Worm (Caenorhabditis elegans): ENCODE results near the gene sek-1.

sek-1 gene

DNA sequence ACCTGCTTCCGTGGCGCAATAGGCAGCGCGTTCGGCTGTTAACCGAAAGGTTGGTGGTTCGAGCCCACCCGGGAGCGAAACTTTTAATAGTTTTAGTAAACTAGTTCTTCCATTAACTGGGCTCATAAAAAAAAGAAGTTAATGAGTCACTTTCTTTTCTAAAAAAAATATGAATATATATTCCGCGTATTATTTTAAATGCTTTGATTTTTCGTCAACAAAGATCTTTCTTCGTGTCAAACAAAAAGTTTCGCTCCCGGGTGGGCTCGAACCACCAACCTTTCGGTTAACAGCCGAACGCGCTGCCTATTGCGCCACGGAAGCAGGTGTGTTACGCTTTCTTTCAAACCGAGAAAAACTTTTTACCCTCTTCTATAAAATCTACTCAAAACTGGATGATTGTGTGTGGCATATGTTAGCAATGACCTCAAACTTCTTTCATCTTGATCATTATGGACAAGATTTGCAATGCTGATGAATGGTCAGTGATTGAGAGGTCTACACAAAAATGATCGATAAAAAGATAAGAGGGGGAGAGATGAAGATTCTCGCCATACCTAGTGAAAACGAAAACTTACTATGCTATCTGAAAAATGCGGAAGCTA lies 42.7 kb upstream of the sek-1 start (continued):
- TF ChIP-seq madf-3 (GFP tag; IDR thresholded peaks at IDR 0.05) (no peak), B0336.3 (GFP tag; IDR thresholded peaks at IDR 0.05) (no peak), hlh-26 (GFP tag; conservative IDR thresholded peaks at IDR 0.05) (no peak), F33H1.4 (GFP tag; IDR thresholded peaks at IDR 0.05) (no peak), tlf-1 (GFP tag; optimal IDR thresholded peaks at IDR 0.05) (no peak), hsf-1 (GFP tag; IDR thresholded peaks at IDR 0.05) (no peak), zfh-2 (GFP tag; conservative IDR thresholded peaks at IDR 0.05) (0 out of 2 replicates have a peak, but pooled peaks have one; percentile 31), let-607 (tag; optimal IDR thresholded peaks at IDR 0.05) (peak in 1 of 2 experiments; percentile 20), Y53G8AR.9 (GFP tag; conservative IDR thresholded peaks at IDR 0.05) (no peak), ama-1 (optimal IDR thresholded peaks at IDR 0.05) (no peak), ama-1 (GFP tag; optimal IDR thresholded peaks at IDR 0.05) (peak in 1 of 2 experiments; percentile 50), mes-4 (tag; optimal IDR thresholded peaks at IDR 0.05) (peak; percentile 46), F22D6.2 (tag; optimal IDR thresholded peaks at IDR 0.05) (no peak), rcor-1 (GFP tag; IDR thresholded peaks at IDR 0.05) (0 out of 2 replicates have a peak, but pooled peaks have one; percentile 19), snpc-3.4 (tag; optimal IDR thresholded peaks at IDR 0.05) (peak; percentile 38), B0035.1 (tag; optimal IDR thresholded peaks at IDR 0.05) (no peak), ceh-27 (GFP tag; optimal IDR thresholded peaks at IDR 0.05) (no peak), ztf-18 (tag; optimal IDR thresholded peaks at IDR 0.05) (peak; percentile 58), pbrm-1 (GFP tag; IDR thresholded peaks at IDR 0.05) (0 out of 2 replicates have a peak, but pooled peaks have one; percentile 61), unc-62 (GFP tag; optimal IDR thresholded peaks at IDR 0.05) (no peak), egl-44 (GFP tag; IDR thresholded peaks at IDR 0.05) (no peak)

DNA sequence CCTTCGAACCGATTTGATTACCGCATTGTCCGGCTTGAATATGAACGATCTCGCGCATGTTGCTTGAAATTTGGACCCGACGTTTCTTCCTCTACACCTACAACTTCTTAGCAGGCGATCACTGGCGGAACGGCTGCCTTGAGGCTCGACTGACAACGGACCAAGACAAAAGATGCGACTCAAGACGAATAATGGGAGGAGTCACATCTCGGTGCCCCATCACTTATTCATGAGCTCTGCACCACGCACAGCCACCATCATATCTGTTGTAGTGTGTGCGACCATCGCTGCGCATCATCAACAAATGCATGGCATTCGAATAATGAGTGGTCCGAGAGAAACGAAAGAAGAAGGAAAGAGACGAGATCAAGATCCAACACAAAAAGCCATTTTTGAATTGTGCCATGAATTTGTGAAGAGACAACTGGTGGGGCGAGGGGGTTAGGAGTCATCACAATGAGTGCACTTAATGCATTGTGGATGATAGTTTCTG lies 40.0 kb upstream of the sek-1 start, which contains the start of gene mec-7:
TSS of gene mec-7 (minus strand) at position 181 of the 493 bp plus-strand sequence.
- no peak for TF ChIP-seq B0019.2 (GFP tag; conservative IDR thresholded peaks at IDR 0.05)
- TF ChIP-seq zfh-2 (GFP tag; conservative IDR thresholded peaks at IDR 0.05) = peak; percentile 29; the same call in 1 of the 2 replicates

DNA sequence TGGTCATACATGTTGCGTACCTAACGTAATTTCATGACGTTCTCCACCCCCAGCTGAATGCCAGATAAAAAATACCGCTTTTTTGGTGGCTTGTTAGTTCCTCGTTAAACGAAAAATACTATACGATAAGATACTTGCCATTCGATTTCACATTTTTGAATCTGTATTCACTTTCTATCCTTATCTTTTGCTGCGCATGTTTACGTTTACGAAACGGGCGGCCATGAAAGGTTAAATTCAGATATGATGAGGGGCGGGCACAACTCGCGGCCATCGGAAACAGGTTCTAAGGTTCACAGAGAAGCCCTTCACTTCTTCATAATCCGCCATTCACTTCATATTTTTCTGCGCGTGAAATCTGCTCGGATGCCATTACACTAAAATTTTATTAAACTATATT lies 37.7 kb upstream of the sek-1 start:
- TF ChIP-seq lsy-27 (tag; optimal IDR thresholded peaks at IDR 0.05; ENCODE audit: borderline replicate concordance, insufficient read depth) (no peak), die-1 (tag; optimal IDR thresholded peaks at IDR 0.05) (no peak), nhr-179 (tag; optimal IDR thresholded peaks at IDR 0.05) (no peak), mcd-1 (GFP tag; IDR thresholded peaks at IDR 0.05) (no peak), nfyb-1 (GFP tag; IDR thresholded peaks at IDR 0.05) (no peak), mel-28 (tag; optimal IDR thresholded peaks at IDR 0.05; ENCODE audit: borderline replicate concordance) (no peak), lin-26 (GFP tag; IDR thresholded peaks at IDR 0.05) (no peak), mes-4 (tag; optimal IDR thresholded peaks at IDR 0.05) (no peak), ztf-26 (tag; optimal IDR thresholded peaks at IDR 0.05) (no peak), F57C9.4 (tag; optimal IDR thresholded peaks at IDR 0.05) (no peak), xnd-1 (tag; optimal IDR thresholded peaks at IDR 0.05) (no peak), pbrm-1 (GFP tag; IDR thresholded peaks at IDR 0.05) (no peak), zim-3 (tag; optimal IDR thresholded peaks at IDR 0.05) (no peak)

DNA sequence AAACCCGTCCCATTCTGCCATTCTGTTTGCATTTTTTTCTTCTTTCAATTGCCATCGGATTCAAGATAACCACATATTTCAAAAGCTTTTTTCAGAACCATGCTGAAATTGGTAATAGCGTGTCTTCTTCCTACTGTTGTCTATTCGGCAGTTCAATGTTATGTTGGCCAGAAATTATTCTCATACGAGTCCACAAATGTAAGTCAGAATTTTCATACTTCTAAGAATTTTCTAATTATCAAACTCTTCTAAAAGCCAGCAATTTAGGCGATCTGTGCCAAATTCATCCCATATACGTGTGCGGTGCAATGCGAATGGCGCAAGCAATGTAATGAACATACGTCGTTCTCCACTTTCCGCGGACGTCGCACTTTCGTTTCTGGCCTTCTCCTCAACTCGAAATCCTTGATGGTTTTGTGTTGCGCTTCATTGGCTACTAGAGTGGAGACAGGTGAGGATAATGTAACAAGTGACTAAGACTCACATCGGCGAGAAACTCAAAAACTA lies 37.0 kb upstream of the sek-1 start, which contains the start of gene ZK154.1:
TSS of gene ZK154.1 (plus strand) at position 51 of the 507 bp plus-strand sequence.
- TF ChIP-seq madf-6 (GFP tag; IDR thresholded peaks at IDR 0.05) = no peak
- no peak for TF ChIP-seq Y53G8AR.9 (GFP tag; conservative IDR thresholded peaks at IDR 0.05)
- TF ChIP-seq rpc-1 (optimal IDR thresholded peaks at IDR 0.05) = no peak
- no peak for TF ChIP-seq rpc-1 (tag; optimal IDR thresholded peaks at IDR 0.05)
- no peak for TF ChIP-seq cebp-1 (GFP tag; IDR thresholded peaks at IDR 0.05)
- no peak for TF ChIP-seq cebp-1 (tag; optimal IDR thresholded peaks at IDR 0.05)
- no peak for TF ChIP-seq Y79H2A.3 (GFP tag; conservative IDR thresholded peaks at IDR 0.05)
- no peak for TF ChIP-seq dpff-1 (tag; optimal IDR thresholded peaks at IDR 0.05)
- TF ChIP-seq unc-62 (GFP tag; optimal IDR thresholded peaks at IDR 0.05) = no peak
- no peak for TF ChIP-seq madf-3 (GFP tag; IDR thresholded peaks at IDR 0.05)
- TF ChIP-seq lin-40 (tag; optimal IDR thresholded peaks at IDR 0.05) = no peak
- TF ChIP-seq mcd-1 (GFP tag; IDR thresholded peaks at IDR 0.05) = no peak
- no peak for TF ChIP-seq tlf-1 (GFP tag; optimal IDR thresholded peaks at IDR 0.05)
- TF ChIP-seq F57C9.4 (tag; optimal IDR thresholded peaks at IDR 0.05) = no peak
- no peak for TF ChIP-seq F39B2.1 (GFP tag; IDR thresholded peaks at IDR 0.05)
- TF ChIP-seq rcor-1 (GFP tag; IDR thresholded peaks at IDR 0.05) = no peak
